Fruit fly (Drosophila melanogaster) whole organism, embryonic: ENCODE results near the gene IntS2.

Source experiments
- CG11247 ChIP-seq: fragments of 200-800 bp; sonication (Bioruptor generic); IDR thresholded peaks from 2 replicates; pipeline ENCODE4 v1.3.6; 2022; ENCODE audit warnings: missing biosample characterization, missing genetic modification characterization
- CG11504 ChIP-seq: fragments of 200-800 bp; sonication (Bioruptor generic); optimal IDR thresholded peaks from 3 replicates; lab custom pipeline; 2019; ENCODE audit warnings: missing biosample characterization, mild to moderate bottlenecking, missing genetic modification characterization, moderate library complexity
- CG12104 ChIP-seq: fragments of 200-800 bp; sonication (Bioruptor generic); optimal IDR thresholded peaks from 3 replicates; lab custom pipeline; 2016; ENCODE audit warnings: missing biosample characterization, missing genetic modification characterization
- CG13287 ChIP-seq: fragments of 200-800 bp; sonication (Bioruptor generic); IDR thresholded peaks from 2 replicates; pipeline ENCODE4 v1.3.6; 2022; ENCODE audit warnings: missing biosample characterization, missing genetic modification characterization; ENCODE audit not compliant: partially characterized antibody
- CG17186 ChIP-seq: fragments of 200-800 bp; sonication (Bioruptor generic); optimal IDR thresholded peaks from 3 replicates; lab custom pipeline; 2017; ENCODE audit warnings: missing biosample characterization, missing genetic modification reagents, missing genetic modification characterization
- CG18011 ChIP-seq: fragments of 200-800 bp; sonication (Bioruptor generic); optimal IDR thresholded peaks from 2 replicates; lab custom pipeline; 2017; ENCODE audit warnings: missing biosample characterization, missing genetic modification characterization, mild to moderate bottlenecking, moderate library complexity, missing genotype
- CG2120 ChIP-seq: fragments of 200-800 bp; sonication (Bioruptor generic); optimal IDR thresholded peaks from 3 replicates; lab custom pipeline; 2016; ENCODE audit warnings: missing biosample characterization, missing genetic modification characterization
- CG2129 ChIP-seq: fragments of 200-800 bp; sonication (Bioruptor generic); IDR thresholded peaks from 2 replicates; pipeline ENCODE4 v1.3.6; 2022; ENCODE audit warnings: missing biosample characterization, missing genetic modification characterization; ENCODE audit not compliant: partially characterized antibody
- CG30403 ChIP-seq: fragments of 200-800 bp; sonication (Bioruptor generic); optimal IDR thresholded peaks from 3 replicates; lab custom pipeline; 2016; ENCODE audit warnings: missing biosample characterization, missing genetic modification characterization
- CG30431 ChIP-seq: fragments of 200-800 bp; sonication (Bioruptor generic); optimal IDR thresholded peaks from 2 replicates; lab custom pipeline; 2017; ENCODE audit warnings: missing biosample characterization, missing genetic modification characterization
- CG3065 ChIP-seq: fragments of 200-800 bp; sonication (Bioruptor generic); optimal IDR thresholded peaks from 2 replicates; lab custom pipeline; 2016; ENCODE audit warnings: missing biosample characterization, missing genetic modification characterization
- CG33557 ChIP-seq: fragments of 200-800 bp; sonication (Bioruptor generic); optimal IDR thresholded peaks from 2 replicates; lab custom pipeline; 2019; ENCODE audit warnings: missing biosample characterization, mild to moderate bottlenecking, missing genetic modification characterization, moderate library complexity
- CG3726 ChIP-seq: fragments of 200-800 bp; sonication (Bioruptor generic); IDR thresholded peaks from 3 replicates; pipeline ENCODE4, ENCODE4 v1.3.6; 2022; ENCODE audit warnings: missing biosample characterization, missing genetic modification characterization
- CG3847 ChIP-seq: fragments of 200-800 bp; sonication (Bioruptor generic); IDR thresholded peaks from 2 replicates; pipeline ENCODE4 v1.3.6; 2022; ENCODE audit warnings: missing biosample characterization, missing genetic modification characterization
- CG4328 ChIP-seq: fragments of 200-800 bp; sonication (Bioruptor generic); optimal IDR thresholded peaks from 3 replicates; lab custom pipeline; 2017; ENCODE audit warnings: missing biosample characterization, missing genetic modification reagents, missing genetic modification characterization
- CG7556 ChIP-seq: fragments of 200-800 bp; sonication (Bioruptor generic); optimal IDR thresholded peaks from 2 replicates; lab custom pipeline; 2017; ENCODE audit warnings: missing biosample characterization, mild to moderate bottlenecking, missing genetic modification characterization
- CG7745 ChIP-seq: fragments of 200-800 bp; sonication (Bioruptor generic); optimal IDR thresholded peaks from 2 replicates; lab custom pipeline; 2018; ENCODE audit warnings: missing biosample characterization, mild to moderate bottlenecking, missing genetic modification characterization, moderate library complexity
- CG8478 ChIP-seq: fragments of >200 bp; optimal IDR thresholded peaks from 2 replicates; lab custom pipeline; 2018
- Dll ChIP-seq: fragments of 200-800 bp; sonication (Bioruptor generic); IDR thresholded peaks from 4 replicates; pipeline ENCODE4 v1.3.6; 2022; ENCODE audit warnings: missing biosample characterization, missing genetic modification characterization; ENCODE audit not compliant: partially characterized antibody
- Dp ChIP-seq: fragments of 200-800 bp; sonication (Bioruptor generic); optimal IDR thresholded peaks from 2 replicates; lab custom pipeline; 2018; ENCODE audit warnings: missing biosample characterization, mild to moderate bottlenecking, missing genetic modification characterization, moderate library complexity
- Fer3 ChIP-seq: fragments of 200-800 bp; sonication (Bioruptor generic); optimal IDR thresholded peaks from 2 replicates; lab custom pipeline; 2018; ENCODE audit warnings: missing biosample characterization, mild to moderate bottlenecking, missing genetic modification characterization, moderate library complexity
- H15 ChIP-seq: fragments of 200-800 bp; sonication (Bioruptor generic); IDR thresholded peaks from 3 replicates; pipeline ENCODE4 v1.3.6; 2022; ENCODE audit warnings: missing biosample characterization, missing genetic modification characterization
- MESR4 ChIP-seq: fragments of 200-800 bp; sonication (Bioruptor generic); optimal IDR thresholded peaks from 2 replicates; lab custom pipeline; 2018; ENCODE audit warnings: missing biosample characterization, mild to moderate bottlenecking, missing genetic modification characterization, moderate library complexity
- Max ChIP-seq: fragments of 200-800 bp; sonication (Bioruptor generic); optimal IDR thresholded peaks from 2 replicates; lab custom pipeline; 2016; ENCODE audit warnings: missing biosample characterization, mild to moderate bottlenecking, missing genetic modification characterization
- Med ChIP-seq: fragments of 200-800 bp; sonication (Bioruptor generic); peaks from one replicate; lab custom pipeline; 2016; ENCODE audit warnings: missing biosample characterization, missing genetic modification characterization, mild to moderate bottlenecking, inconsistent platforms, moderate library complexity
- Neu2 ChIP-seq: fragments of 200-800 bp; sonication (Bioruptor generic); optimal IDR thresholded peaks from 3 replicates; lab custom pipeline; 2016; ENCODE audit warnings: missing biosample characterization, missing genetic modification characterization, borderline replicate concordance
- Nf-YC ChIP-seq: fragments of 200-800 bp; optimal IDR thresholded peaks from 3 replicates; lab custom pipeline; 2019; ENCODE audit warnings: missing biosample characterization, mild to moderate bottlenecking, missing genetic modification characterization, moderate library complexity
- NfI ChIP-seq: fragments of 200-800 bp; sonication (Bioruptor generic); optimal IDR thresholded peaks from 3 replicates; lab custom pipeline; 2018; ENCODE audit warnings: missing biosample characterization, mild to moderate bottlenecking, missing genetic modification characterization, moderate library complexity
- Oli ChIP-seq: fragments of 200-800 bp; sonication (Bioruptor generic); optimal IDR thresholded peaks from 2 replicates; lab custom pipeline; 2018; ENCODE audit warnings: missing biosample characterization, mild to moderate bottlenecking, missing genetic modification characterization, moderate library complexity
- bab2 ChIP-seq: fragments of 200-800 bp; sonication (Bioruptor generic); optimal IDR thresholded peaks from 2 replicates; lab custom pipeline; 2016; ENCODE audit warnings: missing biosample characterization, missing genetic modification characterization
- bbx ChIP-seq: fragments of 200-800 bp; sonication (Bioruptor generic); IDR thresholded peaks from 2 replicates; pipeline ENCODE4 v1.3.6; 2022; ENCODE audit warnings: missing biosample characterization, missing genetic modification characterization; ENCODE audit not compliant: partially characterized antibody
- crol ChIP-seq: fragments of 200-800 bp; sonication (Bioruptor generic); IDR thresholded peaks from 2 replicates; pipeline ENCODE4 v1.3.6; 2022; ENCODE audit warnings: missing biosample characterization, missing genetic modification characterization
- gem ChIP-seq: fragments of 200-800 bp; sonication (Bioruptor generic); optimal IDR thresholded peaks from 2 replicates; lab custom pipeline; 2019; ENCODE audit warnings: missing biosample characterization, mild to moderate bottlenecking, missing genetic modification characterization, moderate library complexity
- gfzf ChIP-seq: fragments of 200-800 bp; sonication (Bioruptor generic); optimal IDR thresholded peaks from 2 replicates; lab custom pipeline; 2016; ENCODE audit warnings: missing biosample characterization, mild to moderate bottlenecking, missing genetic modification characterization, moderate library complexity
- grau ChIP-seq: fragments of 200-800 bp; optimal IDR thresholded peaks from 3 replicates; lab custom pipeline; 2019; ENCODE audit warnings: missing biosample characterization, mild to moderate bottlenecking, missing genetic modification characterization, moderate library complexity
- h ChIP-seq: fragments of >200 bp; optimal IDR thresholded peaks from 2 replicates; lab custom pipeline; 2017
- her ChIP-seq: fragments of 200-800 bp; sonication (Bioruptor generic); optimal IDR thresholded peaks from 2 replicates; lab custom pipeline; 2016; ENCODE audit warnings: missing biosample characterization, missing genetic modification characterization
- inv ChIP-seq: fragments of 200-800 bp; sonication (Bioruptor generic); IDR thresholded peaks from 2 replicates; pipeline ENCODE4 v1.3.6; 2022; ENCODE audit warnings: missing biosample characterization, missing genetic modification characterization; ENCODE audit not compliant: partially characterized antibody
- kni ChIP-seq: fragments of 200-800 bp; sonication (Bioruptor generic); optimal IDR thresholded peaks from 3 replicates; lab custom pipeline; 2017; ENCODE audit warnings: mild to moderate bottlenecking, missing biosample characterization, missing genetic modification reagents, missing genetic modification characterization
- knrl ChIP-seq: fragments of 200-800 bp; sonication (Bioruptor generic); IDR thresholded peaks from 3 replicates; pipeline ENCODE4 v1.3.6; 2022; ENCODE audit warnings: missing biosample characterization, missing genetic modification characterization; ENCODE audit not compliant: partially characterized antibody
- nerfin-1 ChIP-seq: fragments of 200-800 bp; sonication (Bioruptor generic); optimal IDR thresholded peaks from 3 replicates; lab custom pipeline; 2019; ENCODE audit warnings: missing biosample characterization, mild to moderate bottlenecking, missing genetic modification characterization, moderate library complexity
- pros ChIP-seq: fragments of 200-800 bp; sonication (Bioruptor generic); optimal IDR thresholded peaks from 3 replicates; lab custom pipeline; 2019; ENCODE audit warnings: missing biosample characterization, mild to moderate bottlenecking, missing genetic modification characterization, moderate library complexity
- pum ChIP-seq: fragments of 200-800 bp; sonication (Bioruptor generic); optimal IDR thresholded peaks from 2 replicates; lab custom pipeline; 2016; ENCODE audit warnings: missing biosample characterization, missing genetic modification characterization
- repo ChIP-seq: fragments of 200-800 bp; sonication (Bioruptor generic); optimal IDR thresholded peaks from 2 replicates; lab custom pipeline; 2016; ENCODE audit warnings: missing biosample characterization, missing genetic modification characterization
- row ChIP-seq: fragments of 200-800 bp; sonication (Bioruptor generic); IDR thresholded peaks from 3 replicates; pipeline ENCODE4 v1.3.6; 2022; ENCODE audit warnings: missing biosample characterization, missing genetic modification characterization
- sd ChIP-seq: fragments of 200-800 bp; sonication (Bioruptor generic); optimal IDR thresholded peaks from 3 replicates; lab custom pipeline; 2018; ENCODE audit warnings: missing biosample characterization, mild to moderate bottlenecking, missing genetic modification characterization, moderate library complexity
- shn ChIP-seq: fragments of 200-800 bp; sonication (Bioruptor generic); optimal IDR thresholded peaks from 3 replicates; lab custom pipeline; 2016; ENCODE audit warnings: missing biosample characterization, missing genetic modification characterization
- yki ChIP-seq: fragments of >200 bp; optimal IDR thresholded peaks from 3 replicates; lab custom pipeline; 2018
- zen2 ChIP-seq: fragments of 200-800 bp; sonication (Bioruptor generic); IDR thresholded peaks from 3 replicates; pipeline ENCODE4 v1.3.6; 2022; ENCODE audit warnings: missing biosample characterization, missing genetic modification characterization; ENCODE audit not compliant: partially characterized antibody

IntS2 gene

DNA sequence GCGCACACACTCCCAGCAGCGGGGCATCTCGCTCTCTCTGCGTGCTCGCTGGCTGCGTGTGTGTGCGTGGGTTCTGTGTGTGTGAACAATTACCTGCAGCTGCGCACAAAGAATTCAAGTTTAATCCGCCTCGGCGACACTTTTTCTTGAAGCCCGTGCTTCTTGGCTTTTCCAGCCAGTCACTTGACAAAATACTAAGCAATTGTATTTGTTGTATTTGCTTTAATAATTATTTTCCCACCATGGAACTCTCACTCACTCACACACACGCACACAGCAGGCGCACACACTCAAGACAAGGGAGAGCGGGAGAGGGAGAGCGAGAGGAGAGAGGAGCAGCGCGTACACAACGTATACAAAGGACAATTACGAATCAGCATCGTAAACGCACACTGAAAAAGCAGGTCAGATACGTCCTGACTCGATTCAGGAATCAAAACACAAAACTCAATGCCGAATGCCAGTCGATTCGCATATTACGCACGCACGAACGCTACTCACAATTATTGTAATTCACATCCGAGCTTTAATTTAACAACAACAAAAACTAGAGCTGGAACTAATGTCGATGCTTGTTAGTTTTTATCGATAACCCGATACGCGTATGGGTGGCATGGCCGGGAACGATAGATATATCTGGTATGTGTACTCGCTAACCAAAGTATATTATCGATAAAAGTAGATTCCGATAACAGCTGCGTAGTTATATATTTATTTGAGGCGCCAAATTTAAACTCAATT, 4.5 kb downstream of the IntS2 start, which contains the start of gene RhoGAPp190 (continued):
- TF ChIP-seq CG3065 (GFP tag; lab: Kevin White, UChicago) = no peak
- TF ChIP-seq zen2 (GFP tag; lab: Robert Waterston, UW) = peak; percentile 91
- TF ChIP-seq sd (tag; lab: Kevin White, UChicago) = peak; percentile 72
- TF ChIP-seq row (GFP tag; lab: Robert Waterston, UW) = 0 out of 3 replicates have a peak, but pooled peaks have one; percentile 9
- TF ChIP-seq Fer3 (tag; lab: Kevin White, UChicago) = no peak
- TF ChIP-seq NfI (GFP tag; lab: Kevin White, UChicago) = peak; percentile 13
- TF ChIP-seq Oli = no peak
- peak; percentile 68 for TF ChIP-seq MESR4 (GFP tag; lab: Kevin White, UChicago)
- TF ChIP-seq CG33557 (GFP tag; lab: Kevin White, UChicago) = no peak
- peak; percentile 78 for TF ChIP-seq Med
- no peak for TF ChIP-seq gem (tag; lab: Kevin White, UChicago)
- peak; percentile 49; the same call in 1 of the 2 replicates for TF ChIP-seq CG2129 (GFP tag; lab: Robert Waterston, UW)
- TF ChIP-seq CG13287 (GFP tag; lab: Robert Waterston, UW) = peak; percentile 93
- TF ChIP-seq h (lab: Kevin White, UChicago) = no peak
- peak; percentile 28 for TF ChIP-seq Nf-YC (tag; lab: Kevin White, UChicago)
- peak; percentile 45; the same call in 1 of the 2 replicates for TF ChIP-seq crol (GFP tag; lab: Robert Waterston, UW)
- peak; percentile 6 for TF ChIP-seq CG2120
- no peak for TF ChIP-seq CG18011
- TF ChIP-seq pum (GFP tag; lab: Kevin White, UChicago) = no peak
- TF ChIP-seq CG11247 (GFP tag; lab: Robert Waterston, UW) = no peak
- no peak for TF ChIP-seq repo (GFP tag; lab: Kevin White, UChicago)
- peak; percentile 48 for TF ChIP-seq gfzf (GFP tag; lab: Kevin White, UChicago)
- peak; percentile 87 for TF ChIP-seq Dll
- no peak for TF ChIP-seq H15
- peak; percentile 24 for TF ChIP-seq pros (GFP tag; lab: Kevin White, UChicago)
- TF ChIP-seq shn = no peak
- no peak for TF ChIP-seq CG4328 (GFP tag; lab: Kevin White, UChicago)
- no peak for TF ChIP-seq Neu2 (GFP tag; lab: Kevin White, UChicago)
- TF ChIP-seq CG3726 (GFP tag; lab: Robert Waterston, UW) = no peak
- no peak for TF ChIP-seq kni
- TF ChIP-seq CG7745 (tag; lab: Kevin White, UChicago) = no peak
- peak; percentile 8 for TF ChIP-seq grau (tag; lab: Kevin White, UChicago)
- peak; percentile 92 for TF ChIP-seq Dp (GFP tag; lab: Kevin White, UChicago)
- peak; percentile 75 for TF ChIP-seq knrl
- no peak for TF ChIP-seq her (GFP tag; lab: Kevin White, UChicago)
- no peak for TF ChIP-seq Max (GFP tag; lab: Kevin White, UChicago)
- no peak for TF ChIP-seq CG3847
- TF ChIP-seq CG30403 = no peak
- no peak for TF ChIP-seq CG30431 (GFP tag; lab: Kevin White, UChicago)
- TF ChIP-seq inv (GFP tag; lab: Robert Waterston, UW) = peak; percentile 75
- no peak for TF ChIP-seq CG7556 (GFP tag; lab: Kevin White, UChicago)
- TF ChIP-seq yki (lab: Kevin White, UChicago) = peak; percentile 25
- TF ChIP-seq bbx (GFP tag; lab: Robert Waterston, UW) = peak; percentile 96
- TF ChIP-seq bab2 (GFP tag; lab: Kevin White, UChicago) = no peak
- TF ChIP-seq CG12104 (GFP tag; lab: Kevin White, UChicago) = no peak
- no peak for TF ChIP-seq CG11504 (tag; lab: Kevin White, UChicago)
- TF ChIP-seq CG8478 (lab: Kevin White, UChicago) = peak; percentile 88
- peak; percentile 41 for TF ChIP-seq CG17186 (GFP tag; lab: Kevin White, UChicago)
- TF ChIP-seq nerfin-1 = no peak
